Fruit fly (Drosophila melanogaster) whole organism, wandering third instar larva: Measurements from ENCODE around the gene sa.

Source experiments
- Abd-B ChIP-seq: fragments of >200 bp; optimal IDR thresholded peaks from 2 replicates; lab custom pipeline; 2017; ENCODE audit warnings: missing biosample characterization, missing genetic modification characterization
- CG32264 ChIP-seq: fragments of 200-800 bp; sonication (Bioruptor generic); optimal IDR thresholded peaks from 2 replicates; lab custom pipeline; 2016; ENCODE audit warnings: missing biosample characterization, missing genetic modification characterization
- Dif ChIP-seq: fragments of 200-275, 200-300 bp; sonication (Bioruptor generic); optimal IDR thresholded peaks from 2 replicates; lab custom pipeline; 2018; ENCODE audit warnings: missing biosample characterization, missing genetic modification characterization; ENCODE audit not compliant: partially characterized antibody
- HLH106 ChIP-seq: fragments of 200-800 bp; optimal IDR thresholded peaks from 3 replicates; lab custom pipeline; 2019; ENCODE audit warnings: missing biosample characterization, mild to moderate bottlenecking, missing genetic modification characterization, moderate library complexity
- Hr78 ChIP-seq: fragments of >200 bp; optimal IDR thresholded peaks from 2 replicates; lab custom pipeline; 2017; ENCODE audit warnings: missing biosample characterization, missing genetic modification characterization
- Hr83 ChIP-seq: fragments of 200-300 bp; sonication (Bioruptor generic); optimal IDR thresholded peaks from 2 replicates; lab custom pipeline; 2016; ENCODE audit warnings: missing biosample characterization, mild to moderate bottlenecking, missing genetic modification characterization, moderate library complexity; ENCODE audit not compliant: poor library complexity, severe bottlenecking
- Mio ChIP-seq: sonication (Bioruptor generic); optimal IDR thresholded peaks from 2 replicates; lab custom pipeline; 2016; ENCODE audit warnings: missing biosample characterization, missing genetic modification characterization
- Myc ChIP-seq: fragments of >200 bp; optimal IDR thresholded peaks from 2 replicates; lab custom pipeline; 2017
- N ChIP-seq: fragments of >200 bp; optimal IDR thresholded peaks from 2 replicates; lab custom pipeline; 2018; ENCODE audit warnings: missing biosample characterization, missing external identifiers, missing genetic modification characterization
- OdsH ChIP-seq: fragments of 200-800 bp; sonication (Bioruptor generic); optimal IDR thresholded peaks from 2 replicates; lab custom pipeline; 2016; ENCODE audit warnings: missing biosample characterization, mild to moderate bottlenecking, missing genetic modification characterization
- Rel ChIP-seq, 2 experiments: fragments of 200-800 bp; sonication (Bioruptor generic) in 1 of 2; optimal IDR thresholded peaks; 2 replicates in 1 of 2; 3 replicates in 1 of 2; lab custom pipeline; 2016 to 2019; ENCODE audit warnings: mild to moderate bottlenecking in 2 of 2, missing biosample characterization in 2 of 2, missing genetic modification characterization in 2 of 2, moderate library complexity in 1 of 2
- Sp1 ChIP-seq: fragments of 200-800 bp; sonication (Bioruptor generic); optimal IDR thresholded peaks from 3 replicates; lab custom pipeline; 2019; ENCODE audit warnings: missing biosample characterization, mild to moderate bottlenecking, missing genetic modification characterization, moderate library complexity
- Vsx2 ChIP-seq: fragments of 200-300, 225-300 bp; sonication (Bioruptor generic); optimal IDR thresholded peaks from 2 replicates; lab custom pipeline; 2018; ENCODE audit warnings: missing biosample characterization, missing genetic modification characterization; ENCODE audit not compliant: partially characterized antibody
- br ChIP-seq: fragments of 200-800 bp; sonication (Bioruptor generic); optimal IDR thresholded peaks from 2 replicates; lab custom pipeline; 2016; ENCODE audit warnings: missing biosample characterization, missing genetic modification characterization
- brk ChIP-seq: fragments of 200-800 bp; sonication (Bioruptor generic); optimal IDR thresholded peaks from 2 replicates; lab custom pipeline; 2016; ENCODE audit warnings: missing biosample characterization, mild to moderate bottlenecking, missing genetic modification characterization
- dl ChIP-seq, 2 experiments: fragments of 175-275, 200-275 bp in 1 of 2; fragments of 200-275 bp in 1 of 2; sonication (Bioruptor generic); optimal IDR thresholded peaks; lab custom pipeline; 2018; ENCODE audit warnings: mild to moderate bottlenecking in 2 of 2, missing biosample characterization in 2 of 2, missing genetic modification characterization in 2 of 2, moderate library complexity in 2 of 2; ENCODE audit not compliant: partially characterized antibody in 2 of 2, insufficient read depth in 1 of 2
- dmrt93B ChIP-seq: fragments of 200-800 bp; sonication (Bioruptor generic); optimal IDR thresholded peaks from 2 replicates; lab custom pipeline; 2018; ENCODE audit warnings: missing biosample characterization, mild to moderate bottlenecking, missing genetic modification characterization
- dsf ChIP-seq: sonication (Bioruptor generic); optimal IDR thresholded peaks from 2 replicates; lab custom pipeline; 2016; ENCODE audit warnings: missing biosample characterization, missing genetic modification characterization, borderline replicate concordance
- ey ChIP-seq: fragments of 200-800 bp; sonication (Bioruptor generic); optimal IDR thresholded peaks from 2 replicates; lab custom pipeline; 2016; ENCODE audit warnings: missing biosample characterization, missing genetic modification characterization
- foxo ChIP-seq, 2 experiments: fragments of 200-800 bp; sonication (Bioruptor generic); optimal IDR thresholded peaks; 2 replicates in 1 of 2; 3 replicates in 1 of 2; lab custom pipeline; 2016 to 2017; ENCODE audit warnings: missing biosample characterization in 2 of 2, missing genetic modification characterization in 2 of 2
- fru ChIP-seq: fragments of 200-800 bp; sonication (Bioruptor generic); optimal IDR thresholded peaks from 3 replicates; lab custom pipeline; 2016; ENCODE audit warnings: missing biosample characterization, mild to moderate bottlenecking, missing genetic modification characterization
- h ChIP-seq: fragments of 200-800 bp; sonication (Bioruptor generic); optimal IDR thresholded peaks from 3 replicates; lab custom pipeline; 2016; ENCODE audit warnings: missing biosample characterization, mild to moderate bottlenecking, missing genetic modification characterization
- jim ChIP-seq: fragments of 175-275, 200-325 bp; sonication (Bioruptor generic); optimal IDR thresholded peaks from 2 replicates; lab custom pipeline; 2016; ENCODE audit warnings: missing biosample characterization, mild to moderate bottlenecking, missing genetic modification characterization
- lola ChIP-seq: fragments of >200 bp; optimal IDR thresholded peaks from 2 replicates; lab custom pipeline; 2017; ENCODE audit warnings: missing biosample characterization, missing genetic modification characterization
- pan ChIP-seq: fragments of >200 bp; optimal IDR thresholded peaks from 2 replicates; lab custom pipeline; 2017
- psq ChIP-seq: fragments of 200-800 bp; sonication (Bioruptor generic); optimal IDR thresholded peaks from 3 replicates; lab custom pipeline; 2017; ENCODE audit warnings: missing biosample characterization, mild to moderate bottlenecking, missing genetic modification characterization, moderate library complexity
- sv ChIP-seq: fragments of 200-800 bp; sonication (Bioruptor generic); optimal IDR thresholded peaks from 3 replicates; lab custom pipeline; 2016; ENCODE audit warnings: missing biosample characterization, missing genetic modification characterization
- tai ChIP-seq: sonication (Bioruptor generic); optimal IDR thresholded peaks from 2 replicates; lab custom pipeline; 2016; ENCODE audit warnings: missing biosample characterization, missing genetic modification characterization
- usp ChIP-seq: fragments of >200 bp; optimal IDR thresholded peaks from 2 replicates; lab custom pipeline; 2017; ENCODE audit warnings: missing biosample characterization, missing genetic modification characterization
- woc ChIP-seq: sonication (Bioruptor generic); optimal IDR thresholded peaks from 2 replicates; lab custom pipeline; 2016; ENCODE audit warnings: missing biosample characterization, mild to moderate bottlenecking, missing genetic modification characterization

Gene sa

dm6 chr3L:21363926-21364537 is 42.5 kb downstream of the sa start:
- TF ChIP-seq sv, result no peak
- TF ChIP-seq br, result no peak
- no peak for TF ChIP-seq Vsx2 (GFP tag; lab: Kevin White, UChicago)
- no peak for TF ChIP-seq dl (GFP tag; optimal IDR thresholded peaks at IDR 0.05; lab: Kevin White, UChicago; ENCODE audit: insufficient read depth in 1 of 2, partially characterized antibody in 2 of 2)
- no peak for TF ChIP-seq woc (GFP tag; lab: Kevin White, UChicago)
- no peak for TF ChIP-seq jim (GFP tag; lab: Kevin White, UChicago)
- TF ChIP-seq psq (GFP tag; lab: Kevin White, UChicago), result no peak
- no peak for TF ChIP-seq N
- TF ChIP-seq Hr83 (GFP tag; lab: Kevin White, UChicago), result no peak
- no peak for TF ChIP-seq brk (GFP tag; lab: Kevin White, UChicago)
- TF ChIP-seq dsf (GFP tag; lab: Kevin White, UChicago), result no peak
- TF ChIP-seq Rel (GFP tag; optimal IDR thresholded peaks at IDR 0.05; lab: Kevin White, UChicago), result no peak
- no peak for TF ChIP-seq Rel (tag; optimal IDR thresholded peaks at IDR 0.05; lab: Kevin White, UChicago)
- TF ChIP-seq, all 38 proteins: peak for 0

- no peak for TF ChIP-seq fru
- no peak for TF ChIP-seq brk (GFP tag; lab: Kevin White, UChicago)
- TF ChIP-seq Myc (lab: Kevin White, UChicago), result peak; percentile 29
- no peak for TF ChIP-seq jim (GFP tag; lab: Kevin White, UChicago)
- TF ChIP-seq woc (GFP tag; lab: Kevin White, UChicago), result no peak
- TF ChIP-seq ey (GFP tag; lab: Kevin White, UChicago), result no peak
- TF ChIP-seq N, result peak; percentile 1
- no peak for TF ChIP-seq OdsH (GFP tag; lab: Kevin White, UChicago)
- TF ChIP-seq Abd-B (GFP tag; lab: Kevin White, UChicago), result no peak
- no peak for TF ChIP-seq CG32264 (GFP tag; lab: Kevin White, UChicago)
- TF ChIP-seq Sp1, result no peak
- TF ChIP-seq, all 38 proteins: peak for 2
These were observed 46.7 kb downstream of the sa start, which contains the start of gene CG32440 for dm6 chr3L:21359879-21360278. Gene CG32440, plus strand, starts transcription at chr3L:21360179.

dm6 chr3L:21357383-21357782 is 49.2 kb downstream of the sa start, which contains the start of gene CG32437:
Gene CG32437, plus strand, starts transcription at chr3L:21357683.
- no peak for TF ChIP-seq Dif (GFP tag; lab: Kevin White, UChicago)
- TF ChIP-seq Rel (GFP tag; optimal IDR thresholded peaks at IDR 0.05; lab: Kevin White, UChicago), result no peak
- TF ChIP-seq Rel (tag; optimal IDR thresholded peaks at IDR 0.05; lab: Kevin White, UChicago), result no peak
- TF ChIP-seq woc (GFP tag; lab: Kevin White, UChicago), result no peak
- no peak for TF ChIP-seq usp
- TF ChIP-seq pan (lab: Kevin White, UChicago), result no peak
- TF ChIP-seq Hr78 (GFP tag; lab: Kevin White, UChicago), result no peak
- no peak for TF ChIP-seq N
- TF ChIP-seq lola (GFP tag; lab: Kevin White, UChicago), result no peak
- no peak for TF ChIP-seq Sp1
- no peak for TF ChIP-seq h (GFP tag; lab: Kevin White, UChicago)
- TF ChIP-seq Mio (GFP tag; lab: Kevin White, UChicago), result no peak
- no peak for TF ChIP-seq sv
- no peak for TF ChIP-seq fru
- TF ChIP-seq brk (GFP tag; lab: Kevin White, UChicago), result no peak
- no peak for TF ChIP-seq ey (GFP tag; lab: Kevin White, UChicago)
- no peak for TF ChIP-seq HLH106 (tag; lab: Kevin White, UChicago)

- TF ChIP-seq tai (GFP tag; lab: Kevin White, UChicago), result no peak
- no peak for TF ChIP-seq br
- no peak for TF ChIP-seq woc (GFP tag; lab: Kevin White, UChicago)
- no peak for TF ChIP-seq ey (GFP tag; lab: Kevin White, UChicago)
- TF ChIP-seq dmrt93B (GFP tag; lab: Kevin White, UChicago), result no peak
- TF ChIP-seq sv, result no peak
- no peak for TF ChIP-seq brk (GFP tag; lab: Kevin White, UChicago)
- TF ChIP-seq Abd-B (GFP tag; lab: Kevin White, UChicago), result no peak
- no peak for TF ChIP-seq pan (lab: Kevin White, UChicago)
- TF ChIP-seq foxo (GFP tag; optimal IDR thresholded peaks at IDR 0.05; lab: Kevin White, UChicago), result no peak
- no peak for TF ChIP-seq fru
These were observed 50.1 kb downstream of the sa start, which contains the start of gene CG12971 for dm6 chr3L:21356395-21356794. Gene CG12971, minus strand, starts transcription at chr3L:21356495.
